Worm (Caenorhabditis elegans) whole organism, L4 larva: ENCODE measurements around the gene nucb-1.

Source experiments
- F37D6.2 ChIP-seq: sonication (generic microtip); optimal IDR thresholded peaks from 2 replicates; lab custom pipeline; 2016; ENCODE audit warnings: mild to moderate bottlenecking, missing genetic modification characterization, missing compliant biosample characterization
- daf-16 ChIP-seq, 3 experiments: sonication (generic microtip); optimal IDR thresholded peaks; 2 replicates each; lab custom pipeline; 2016 to 2017; ENCODE audit warnings: missing genetic modification characterization in 3 of 3, missing genetic modification reagents in 3 of 3, mild to moderate bottlenecking in 2 of 3, missing compliant biosample characterization in 2 of 3, missing biosample characterization in 1 of 3, moderate library complexity in 1 of 3
- daf-19 ChIP-seq: fragments of 200-800 bp; sonication (Bioruptor generic); conservative IDR thresholded peaks from 2 replicates; pipeline ENCODE4 v1.3.6; 2022; ENCODE audit warnings: missing genetic modification characterization, missing compliant biosample characterization
- duxl-1 ChIP-seq: sonication (generic microtip); optimal IDR thresholded peaks from 2 replicates; lab custom pipeline; 2016; ENCODE audit warnings: mild to moderate bottlenecking, missing genetic modification characterization, moderate library complexity, missing compliant biosample characterization; ENCODE audit not compliant: poor library complexity
- fos-1 ChIP-seq: fragments of 150-350 bp; optimal IDR thresholded peaks from 2 replicates; lab custom pipeline; 2014; ENCODE audit warnings: missing biosample characterization, missing genetic modification characterization
- mdt-29 ChIP-seq: fragments of 200-800 bp; sonication (Bioruptor generic); IDR thresholded peaks from 2 replicates; pipeline ENCODE4 v1.3.6; 2022; ENCODE audit warnings: missing genetic modification reagents, missing genetic modification characterization, missing compliant biosample characterization
- saeg-2 ChIP-seq: fragments of 200-800 bp; sonication (Bioruptor generic); IDR thresholded peaks from 2 replicates; pipeline ENCODE4 v1.3.6; 2022; ENCODE audit warnings: missing genetic modification reagents, missing genetic modification characterization, missing compliant biosample characterization
- unc-130 ChIP-seq: sonication (generic microtip); optimal IDR thresholded peaks from 2 replicates; lab custom pipeline; 2016; ENCODE audit warnings: missing genetic modification reagents, missing genetic modification characterization, missing compliant biosample characterization
- unc-62 ChIP-seq, 3 experiments: fragments of 150-350 bp in 1 of 3; sonication (generic microtip); optimal IDR thresholded peaks in 2 of 3; peaks in 1 of 3; 1 replicate in 1 of 3; 2 replicates in 2 of 3; lab custom pipeline; 2014 to 2017; ENCODE audit warnings: missing biosample characterization in 3 of 3, missing genetic modification characterization in 3 of 3, missing genetic modification reagents in 3 of 3, missing genotype in 1 of 3

The nucb-1 gene

ce11 chrX:10245617-10246016 is 48.1 kb downstream of the nucb-1 start:
- TF ChIP-seq unc-62 (GFP tag; optimal IDR thresholded peaks at IDR 0.05 in 1 of 2; lab: Kevin White, UChicago) (peak in 1 of 2 experiments; percentile 59), unc-62 (tag; optimal IDR thresholded peaks at IDR 0.05; lab: Kevin White, UChicago) (no peak), mdt-29 (GFP tag; lab: Robert Waterston, UW) (no peak)
- TF ChIP-seq, all 104 proteins: peak for 1

DNA sequence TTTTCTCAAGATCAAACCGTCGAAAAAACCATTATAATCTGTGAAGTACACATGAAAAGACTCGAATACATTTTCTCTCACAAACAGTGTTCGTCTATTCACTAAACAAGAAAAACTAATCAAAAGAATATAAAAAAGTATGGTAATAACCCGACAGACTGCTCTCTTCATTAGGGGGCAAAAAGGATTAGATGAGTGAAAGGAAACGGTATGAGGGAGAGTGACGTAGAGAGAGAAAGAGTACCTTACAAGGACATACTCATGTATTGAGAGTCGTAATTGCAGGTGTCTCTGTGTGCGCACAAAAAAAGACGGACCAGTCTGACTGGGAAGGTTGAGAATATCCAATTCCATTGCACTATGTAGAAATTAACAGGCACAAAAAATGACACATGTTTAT is 52.2 kb downstream of the nucb-1 start:
- TF ChIP-seq F37D6.2 = no peak
- no peak for TF ChIP-seq duxl-1 (tag; lab: Kevin White, UChicago)
- TF ChIP-seq daf-19 = no peak
- TF ChIP-seq saeg-2 = no peak
- TF ChIP-seq fos-1 (tag; lab: Kevin White, UChicago) = no peak
- TF ChIP-seq daf-16 (GFP tag; optimal IDR thresholded peaks at IDR 0.05; lab: Kevin White, UChicago) = no peak
- TF ChIP-seq daf-16 (tag; optimal IDR thresholded peaks at IDR 0.05; lab: Kevin White, UChicago) = no peak
- TF ChIP-seq unc-130 (GFP tag; lab: Kevin White, UChicago) = no peak
